Worm (Caenorhabditis elegans) whole organism, early embryonic: ENCODE data around the gene gtf-2A2.

Experiments
- B0310.2 ChIP-seq: sonication (generic microtip); optimal IDR thresholded peaks from 2 replicates; lab custom pipeline; 2016; ENCODE audit warnings: mild to moderate bottlenecking, missing genetic modification characterization, missing compliant biosample characterization
- F13C5.2 ChIP-seq: sonication (generic microtip); optimal IDR thresholded peaks from 2 replicates; lab custom pipeline; 2017; ENCODE audit warnings: mild to moderate bottlenecking, missing genetic modification characterization, inconsistent platforms, missing compliant biosample characterization
- aly-1 ChIP-seq: sonication (generic microtip); optimal IDR thresholded peaks from 2 replicates; lab custom pipeline; 2016; ENCODE audit warnings: missing genetic modification characterization, missing compliant biosample characterization
- ama-1 ChIP-seq: fragments of 150-350 bp; optimal IDR thresholded peaks from 2 replicates; lab custom pipeline; 2014
- ceh-13 ChIP-seq: fragments of 200-800 bp; sonication (Bioruptor generic); optimal IDR thresholded peaks from 2 replicates; lab custom pipeline; 2018; ENCODE audit warnings: mild to moderate bottlenecking, missing genetic modification characterization, missing compliant biosample characterization
- ceh-36 ChIP-seq: sonication (generic microtip); optimal IDR thresholded peaks from 2 replicates; lab custom pipeline; 2016; ENCODE audit warnings: missing genetic modification characterization, inconsistent platforms, missing compliant biosample characterization
- ets-7 ChIP-seq: sonication (generic microtip); optimal IDR thresholded peaks from 2 replicates; lab custom pipeline; 2016; ENCODE audit warnings: missing genotype, missing genetic modification characterization, missing compliant biosample characterization
- flt-1 ChIP-seq: fragments of 200-800 bp; sonication (Bioruptor generic); IDR thresholded peaks from 2 replicates; pipeline ENCODE4 v1.3.6; 2022; ENCODE audit warnings: missing genetic modification characterization, missing compliant biosample characterization
- hmbx-1 ChIP-seq: sonication (generic microtip); optimal IDR thresholded peaks from 2 replicates; lab custom pipeline; 2016; ENCODE audit warnings: mild to moderate bottlenecking, missing genetic modification characterization, missing compliant biosample characterization
- hmg-4 ChIP-seq: fragments of 200-800 bp; sonication (Bioruptor generic); optimal IDR thresholded peaks from 2 replicates; lab custom pipeline; 2018; ENCODE audit warnings: mild to moderate bottlenecking, missing genetic modification characterization, missing compliant biosample characterization
- hnd-1 ChIP-seq: sonication (generic microtip); optimal IDR thresholded peaks from 2 replicates; lab custom pipeline; 2016; ENCODE audit warnings: missing genetic modification characterization, missing compliant biosample characterization
- pes-1 ChIP-seq: fragments of 200-800 bp; sonication (Bioruptor generic); IDR thresholded peaks from 2 replicates; pipeline ENCODE4 v1.3.6; 2022; ENCODE audit warnings: missing genetic modification reagents, missing genetic modification characterization, missing compliant biosample characterization
- scrt-1 ChIP-seq: fragments of 200-800 bp; sonication (Bioruptor generic); IDR thresholded peaks from 2 replicates; pipeline ENCODE4 v1.3.6; 2022; ENCODE audit warnings: missing genetic modification characterization, missing compliant biosample characterization
- sea-1 ChIP-seq: fragments of 200-800 bp; sonication (Bioruptor generic); conservative IDR thresholded peaks from 2 replicates; pipeline ENCODE4 v1.3.6; 2022; ENCODE audit warnings: missing genetic modification characterization, missing compliant biosample characterization
- tbx-11 ChIP-seq: fragments of 200-800 bp; sonication (Bioruptor generic); IDR thresholded peaks from 2 replicates; pipeline ENCODE4 v1.3.6; 2022; ENCODE audit warnings: missing genetic modification characterization, missing compliant biosample characterization
- tbx-37 ChIP-seq: fragments of 200-800 bp; sonication (Bioruptor generic); conservative IDR thresholded peaks from 2 replicates; pipeline ENCODE4 v1.3.6; 2022; ENCODE audit warnings: missing genetic modification reagents, missing genetic modification characterization, missing compliant biosample characterization
- tra-4 ChIP-seq: sonication (generic microtip); optimal IDR thresholded peaks from 2 replicates; lab custom pipeline; 2017; ENCODE audit warnings: missing genetic modification characterization, missing compliant biosample characterization

Gene gtf-2A2

DNA sequence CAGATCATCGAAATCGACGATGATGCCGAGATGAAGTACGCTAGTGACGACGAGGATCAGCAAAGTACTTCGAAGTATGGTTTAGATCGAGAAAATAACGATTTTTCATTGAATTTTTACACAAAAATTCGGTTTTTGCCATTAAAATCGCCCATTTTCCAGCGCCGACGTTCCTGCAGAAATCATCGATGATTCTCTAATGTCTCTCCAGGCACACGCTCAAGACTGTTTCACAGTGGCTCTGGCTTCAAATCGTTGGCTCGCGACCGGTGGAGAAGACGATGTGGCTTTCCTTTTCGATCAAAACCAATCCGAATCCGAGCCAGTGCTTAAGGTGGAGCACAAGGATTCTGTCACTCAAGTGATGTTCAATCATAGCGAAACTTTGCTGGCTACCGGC, 15.2 kb upstream of the gtf-2A2 start:
- TF ChIP-seq hmg-4 (GFP tag; lab: Kevin White, UChicago) (peak; percentile 20), hmbx-1 (no peak), ama-1 (lab: Kevin White, UChicago) (no peak)

DNA sequence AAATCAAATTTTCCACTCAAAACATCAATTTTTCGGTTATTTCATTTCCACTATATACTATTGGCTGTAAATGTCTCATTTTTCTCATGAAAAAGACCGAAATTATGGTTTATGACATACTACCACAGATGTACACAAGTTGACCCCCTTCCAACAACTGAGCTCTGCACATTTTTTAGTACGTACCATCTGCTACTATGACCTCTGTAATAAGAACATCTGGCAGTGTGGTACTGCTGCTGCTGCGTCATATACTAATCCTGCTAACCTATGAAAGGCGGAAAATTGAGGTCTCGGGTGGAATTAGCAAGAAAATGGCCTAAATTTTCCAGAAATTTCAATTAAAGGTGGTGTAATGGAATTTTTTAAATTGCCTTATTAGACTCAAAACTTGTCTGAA, 13.2 kb upstream of the gtf-2A2 start:
- TF ChIP-seq ets-7 (tag; lab: Kevin White, UChicago) (no peak), sea-1 (GFP tag; lab: Robert Waterston, UW) (no peak), ceh-36 (tag; lab: Kevin White, UChicago) (no peak), flt-1 (GFP tag; lab: Robert Waterston, UW) (no peak), B0310.2 (no peak), pes-1 (GFP tag; lab: Robert Waterston, UW) (no peak)

DNA sequence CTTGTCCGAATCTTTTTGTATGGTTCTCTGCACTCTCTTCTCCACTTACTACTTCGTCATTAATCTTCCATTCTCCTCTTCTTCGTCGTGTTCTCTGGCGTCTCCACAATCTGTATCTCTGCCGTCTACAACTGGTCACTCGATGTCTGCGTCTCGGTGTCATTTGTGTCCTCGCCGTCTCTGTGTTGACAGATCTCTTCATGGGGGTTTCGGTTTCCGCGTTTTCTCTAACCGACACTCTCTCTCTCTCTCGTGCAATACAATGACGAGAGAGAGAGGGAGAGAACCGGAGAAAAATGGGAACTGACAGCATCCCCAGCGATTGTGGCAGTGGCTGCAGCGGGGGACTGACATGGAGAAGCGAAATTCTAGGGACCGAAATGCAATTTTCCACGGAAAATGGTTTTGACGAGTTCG, 12.0 kb upstream of the gtf-2A2 start:
- TF ChIP-seq scrt-1 (GFP tag; lab: Robert Waterston, UW) (no peak), sea-1 (GFP tag; lab: Robert Waterston, UW) (no peak), hnd-1 (tag; lab: Kevin White, UChicago) (no peak), hmg-4 (GFP tag; lab: Kevin White, UChicago) (peak; percentile 32), ceh-36 (tag; lab: Kevin White, UChicago) (peak; percentile 27), ama-1 (lab: Kevin White, UChicago) (no peak), ets-7 (tag; lab: Kevin White, UChicago) (peak; percentile 51), ceh-13 (GFP tag; lab: Kevin White, UChicago) (no peak), tbx-11 (GFP tag; lab: Robert Waterston, UW) (no peak), aly-1 (tag; lab: Kevin White, UChicago) (peak; percentile 43), hmbx-1 (no peak), flt-1 (GFP tag; lab: Robert Waterston, UW) (peak; percentile 60; the same call in 1 of the 2 replicates), tbx-37 (no peak), B0310.2 (no peak), F13C5.2 (peak; percentile 58), pes-1 (GFP tag; lab: Robert Waterston, UW) (no peak), tra-4 (tag; lab: Kevin White, UChicago) (no peak)

DNA sequence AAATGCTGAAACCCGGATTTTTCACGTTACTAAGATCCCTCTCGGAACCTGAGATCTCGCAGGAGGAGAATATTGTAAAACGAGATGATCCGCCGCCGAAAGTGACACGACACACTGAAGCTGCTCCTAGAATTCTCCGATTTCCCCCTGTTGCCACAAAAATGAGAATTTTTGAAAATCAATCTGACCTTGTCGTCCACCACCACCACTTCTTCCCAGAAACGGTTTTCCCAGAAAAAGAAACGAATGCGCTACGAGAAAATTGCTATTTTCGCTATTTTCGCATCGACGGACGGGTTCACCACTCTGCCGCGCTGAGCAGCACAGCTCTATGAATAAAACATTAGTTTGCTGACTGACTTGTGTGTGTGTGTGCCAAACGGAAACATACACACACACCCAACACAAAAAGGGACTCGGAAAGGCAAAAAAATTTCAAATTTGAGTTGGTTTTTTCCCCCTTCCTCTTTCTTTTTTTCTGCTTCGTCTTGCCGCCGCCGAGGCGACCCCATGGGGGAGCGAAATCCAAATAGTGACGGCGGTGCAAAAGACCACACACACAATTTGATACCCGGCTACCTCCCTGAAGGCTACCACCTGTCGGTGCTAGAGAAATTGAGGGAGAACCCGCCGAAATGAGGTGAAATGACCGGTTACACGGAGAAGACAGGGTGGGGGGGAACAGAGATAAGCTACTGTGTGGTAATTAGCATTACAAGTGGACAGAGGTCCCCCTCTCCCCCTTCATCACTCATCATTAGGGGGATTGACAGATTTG, 11.2 kb upstream of the gtf-2A2 start:
- 0 out of 2 replicates have a peak, but pooled peaks have one; percentile 1 for TF ChIP-seq flt-1 (GFP tag; lab: Robert Waterston, UW)
- TF ChIP-seq scrt-1 (GFP tag; lab: Robert Waterston, UW) = peak; percentile 8; the same call in 1 of the 2 replicates
- peak; percentile 61; the same call in 1 of the 2 replicates for TF ChIP-seq sea-1 (GFP tag; lab: Robert Waterston, UW)
- TF ChIP-seq B0310.2 = peak; percentile 31
- TF ChIP-seq tra-4 (tag; lab: Kevin White, UChicago) = no peak
- peak; percentile 9 for TF ChIP-seq F13C5.2
- TF ChIP-seq hmbx-1 = peak; percentile 12
- TF ChIP-seq ceh-13 (GFP tag; lab: Kevin White, UChicago) = no peak
- TF ChIP-seq hmg-4 (GFP tag; lab: Kevin White, UChicago) = peak; percentile 77

DNA sequence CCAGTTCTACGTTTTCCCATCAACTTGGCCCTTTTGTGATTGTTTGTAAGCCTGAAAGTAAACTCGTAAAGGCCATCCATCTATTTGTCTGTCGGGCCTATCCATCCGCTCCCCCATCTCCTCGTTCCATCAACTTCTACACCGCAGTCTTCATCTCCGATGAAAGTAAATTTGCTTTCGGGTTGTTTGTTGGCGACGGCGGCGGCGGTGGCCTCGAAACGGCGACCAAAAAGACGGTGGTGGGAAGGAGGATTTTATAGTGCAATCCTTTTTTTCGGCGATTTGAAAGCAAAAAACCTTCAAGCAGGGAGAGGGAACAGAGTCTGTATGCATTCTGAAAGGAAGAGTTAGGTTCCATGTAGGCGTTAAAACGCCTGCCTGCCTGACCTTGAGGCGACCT, 10.4 kb upstream of the gtf-2A2 start:
- no peak for TF ChIP-seq ceh-13 (GFP tag; lab: Kevin White, UChicago)
- TF ChIP-seq ama-1 (lab: Kevin White, UChicago) = no peak
- no peak for TF ChIP-seq hmg-4 (GFP tag; lab: Kevin White, UChicago)
- no peak for TF ChIP-seq ceh-36 (tag; lab: Kevin White, UChicago)
- TF ChIP-seq sea-1 (GFP tag; lab: Robert Waterston, UW) = no peak
- peak; percentile 8; the same call in 1 of the 2 replicates for TF ChIP-seq pes-1 (GFP tag; lab: Robert Waterston, UW)
- TF ChIP-seq hnd-1 (tag; lab: Kevin White, UChicago) = no peak

DNA sequence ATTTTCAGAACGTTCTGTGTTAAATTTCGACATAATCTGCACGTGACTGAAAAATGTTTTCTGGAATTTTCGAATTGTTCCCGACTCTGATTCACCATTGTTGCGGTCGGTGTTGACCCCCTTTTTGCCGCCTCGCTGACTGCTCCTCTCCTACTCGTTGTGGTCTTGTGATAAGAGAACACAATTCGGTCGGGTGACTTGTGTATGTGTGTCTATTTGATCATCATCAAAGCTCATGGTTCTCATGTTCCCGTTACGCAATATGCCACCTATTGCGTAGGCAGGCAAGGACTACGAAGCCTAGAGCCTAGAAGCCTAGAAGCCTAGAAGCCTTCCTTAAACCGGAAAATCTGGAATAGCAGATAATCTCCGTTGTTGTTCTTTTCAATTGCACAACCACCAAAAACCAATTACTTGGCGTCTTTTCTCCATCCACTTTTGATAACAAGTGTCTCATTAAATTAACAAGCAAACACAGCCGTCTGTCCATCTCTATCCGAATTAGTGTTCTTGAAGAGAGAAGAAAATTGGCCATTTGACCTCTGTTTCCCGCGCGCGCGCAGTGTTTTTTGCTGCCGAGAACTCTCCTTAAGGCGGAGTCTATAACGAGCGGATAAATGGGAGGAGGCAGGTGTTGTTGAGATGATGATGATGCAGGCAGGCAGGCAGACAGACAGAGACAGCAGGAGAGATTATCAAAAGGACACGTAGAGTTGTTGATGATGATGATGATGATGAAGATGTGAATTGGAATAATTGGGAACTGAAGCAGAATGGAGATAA, 9.7 kb upstream of the gtf-2A2 start:
- TF ChIP-seq flt-1 (GFP tag; lab: Robert Waterston, UW) (no peak), ama-1 (lab: Kevin White, UChicago) (peak; percentile 1), B0310.2 (no peak), tra-4 (tag; lab: Kevin White, UChicago) (peak; percentile 7), hmg-4 (GFP tag; lab: Kevin White, UChicago) (peak; percentile 32), F13C5.2 (peak; percentile 33), ceh-36 (tag; lab: Kevin White, UChicago) (no peak)

DNA sequence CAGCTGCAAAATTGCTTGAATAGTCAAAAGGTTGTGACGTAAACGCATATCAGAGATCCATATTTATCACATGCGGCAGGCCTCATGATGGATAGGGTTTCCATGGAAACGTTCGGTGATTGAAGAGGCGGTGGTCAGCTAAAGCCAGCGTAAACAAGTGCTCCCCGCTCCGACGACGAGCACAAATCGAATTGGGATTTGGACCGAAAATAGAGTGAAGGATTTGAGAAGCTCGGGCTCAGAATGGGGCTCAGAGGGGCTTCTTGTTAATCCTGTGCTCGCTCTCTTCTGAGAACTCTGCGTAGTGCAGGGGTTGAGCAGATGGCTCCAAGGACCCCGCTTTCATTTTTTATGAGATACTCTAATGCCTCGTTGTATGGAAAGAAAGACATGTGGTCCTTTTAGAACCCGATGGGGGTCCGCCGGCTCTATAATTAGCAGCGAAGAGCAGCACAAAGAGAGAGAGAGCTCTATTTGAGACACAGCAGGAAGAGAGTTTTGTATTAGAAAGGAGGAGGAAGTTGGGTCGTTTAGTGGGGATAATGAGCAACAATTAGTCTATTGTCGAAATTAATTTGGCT, 8.6 kb upstream of the gtf-2A2 start:
- TF ChIP-seq hnd-1 (tag; lab: Kevin White, UChicago) (no peak), tbx-37 (no peak), pes-1 (GFP tag; lab: Robert Waterston, UW) (peak; percentile 51; the same call in 1 of the 2 replicates), tra-4 (tag; lab: Kevin White, UChicago) (no peak), aly-1 (tag; lab: Kevin White, UChicago) (no peak), ceh-36 (tag; lab: Kevin White, UChicago) (peak; percentile 72), hmg-4 (GFP tag; lab: Kevin White, UChicago) (peak; percentile 76), ama-1 (lab: Kevin White, UChicago) (no peak), F13C5.2 (no peak)
